Worm (Caenorhabditis elegans) whole organism, L2 larva: ENCODE results near the gene Y62H9A.8.

Source experiments
- ZK546.5 ChIP-seq: sonication (generic microtip); optimal IDR thresholded peaks from 2 replicates; lab custom pipeline; 2017; ENCODE audit warnings: missing biosample characterization, missing genetic modification characterization
- dmd-4 ChIP-seq: sonication (generic microtip); optimal IDR thresholded peaks from 2 replicates; lab custom pipeline; 2017; ENCODE audit warnings: missing biosample characterization, missing genetic modification characterization
- zag-1 ChIP-seq: fragments of 150-350 bp; optimal IDR thresholded peaks from 2 replicates; lab custom pipeline; 2014; ENCODE audit warnings: missing biosample characterization, missing genetic modification characterization

DNA sequence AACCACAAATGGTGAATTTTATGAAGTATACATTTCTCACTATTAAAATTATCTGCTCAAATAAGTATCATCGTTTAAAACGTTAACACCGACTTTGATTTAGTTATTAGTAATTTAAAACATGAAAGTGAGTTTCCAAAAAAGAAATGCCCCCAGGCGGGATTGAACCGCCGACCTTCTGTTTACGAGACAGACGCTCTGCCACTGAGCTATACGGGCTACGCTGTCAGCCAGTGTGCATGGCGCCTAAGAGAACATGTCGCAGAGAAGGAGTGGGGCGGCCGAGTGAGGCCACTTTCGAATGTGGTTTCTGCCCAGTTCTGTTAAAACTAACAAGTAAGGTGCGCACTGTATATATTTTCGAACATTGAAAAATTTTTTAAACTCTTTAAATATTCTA lies 42.7 kb upstream of the Y62H9A.8 start:
- TF ChIP-seq zag-1 (peak; percentile 27), dmd-4 (no peak), ZK546.5 (tag; lab: Kevin White, UChicago) (no peak)
